Worm (Caenorhabditis elegans): Measurements from ENCODE around the gene gcy-19.

gcy-19 gene

ce11 chrII:3277686-3278085, 18.5 kb upstream of the gcy-19 start, which contains the start of gene F02E11.4:
TSS of gene F02E11.4 (minus strand) at chrII:3277786.
- no peak for TF ChIP-seq crh-2 (tag; optimal IDR thresholded peaks at IDR 0.05)
- no peak for TF ChIP-seq nhr-12 (tag; optimal IDR thresholded peaks at IDR 0.05)
- no peak for TF ChIP-seq ceh-82 (tag; optimal IDR thresholded peaks at IDR 0.05)
- no peak for TF ChIP-seq ceh-16 (tag; optimal IDR thresholded peaks at IDR 0.05)
- TF ChIP-seq nhr-6 (tag; optimal IDR thresholded peaks at IDR 0.05): no peak
- no peak for TF ChIP-seq elt-3 (tag; optimal IDR thresholded peaks at IDR 0.05)
- no peak for TF ChIP-seq lsy-2 (tag; optimal IDR thresholded peaks at IDR 0.05)
- TF ChIP-seq lin-13 (GFP tag; optimal IDR thresholded peaks at IDR 0.05): no peak
- no peak for TF ChIP-seq unc-55 (GFP tag; optimal IDR thresholded peaks at IDR 0.05)
- TF ChIP-seq ztf-11 (tag; optimal IDR thresholded peaks at IDR 0.05): no peak
- no peak for TF ChIP-seq ztf-1 (GFP tag; conservative IDR thresholded peaks at IDR 0.05)
- TF ChIP-seq aly-2 (tag; optimal IDR thresholded peaks at IDR 0.05): no peak
- no peak for TF ChIP-seq nhr-11 (tag; optimal IDR thresholded peaks at IDR 0.05)
- no peak for TF ChIP-seq sma-9 (GFP tag; optimal IDR thresholded peaks at IDR 0.05)
- no peak for TF ChIP-seq sma-9 (tag; optimal IDR thresholded peaks at IDR 0.05)
- TF ChIP-seq dmd-4 (tag; optimal IDR thresholded peaks at IDR 0.05): no peak
- no peak for TF ChIP-seq nhr-25 (tag; optimal IDR thresholded peaks at IDR 0.05)
- TF ChIP-seq sem-4 (tag; optimal IDR thresholded peaks at IDR 0.05): no peak
- no peak for TF ChIP-seq unc-39 (tag; optimal IDR thresholded peaks at IDR 0.05)

- TF ChIP-seq mdl-1 (tag; optimal IDR thresholded peaks at IDR 0.05) (no peak), aly-2 (tag; optimal IDR thresholded peaks at IDR 0.05) (no peak), F13H6.1 (tag; optimal IDR thresholded peaks at IDR 0.05) (no peak), sma-9 (GFP tag; optimal IDR thresholded peaks at IDR 0.05) (no peak), sma-9 (tag; optimal IDR thresholded peaks at IDR 0.05) (no peak), nhr-10 (tag; optimal IDR thresholded peaks at IDR 0.05) (no peak), sma-3 (GFP tag; optimal IDR thresholded peaks at IDR 0.05) (no peak), mab-5 (tag; optimal IDR thresholded peaks at IDR 0.05) (no peak), ceh-82 (tag; optimal IDR thresholded peaks at IDR 0.05) (no peak), Y55F3AM.14 (GFP tag; optimal IDR thresholded peaks at IDR 0.05) (no peak), ztf-11 (tag; optimal IDR thresholded peaks at IDR 0.05) (no peak)
Observed at ce11 chrII:3274923-3275322, 15.8 kb upstream of the gcy-19 start, which contains the start of gene F02E11.3. TSS of gene F02E11.3 (minus strand) at chrII:3275023.

- TF ChIP-seq unc-55 (GFP tag; optimal IDR thresholded peaks at IDR 0.05) (peak; percentile 66), nhr-25 (tag; optimal IDR thresholded peaks at IDR 0.05) (no peak), ztf-4 (tag; optimal IDR thresholded peaks at IDR 0.05) (no peak), lsy-2 (tag; optimal IDR thresholded peaks at IDR 0.05) (peak in 1 of 2 experiments; percentile 38), nhr-21 (tag; optimal IDR thresholded peaks at IDR 0.05) (no peak), nhr-10 (tag; optimal IDR thresholded peaks at IDR 0.05) (no peak), sma-3 (GFP tag; optimal IDR thresholded peaks at IDR 0.05) (no peak), nhr-11 (tag; optimal IDR thresholded peaks at IDR 0.05) (no peak), C34F6.9 (tag; optimal IDR thresholded peaks at IDR 0.05) (peak; percentile 66), sma-9 (GFP tag; optimal IDR thresholded peaks at IDR 0.05) (no peak), sma-9 (tag; optimal IDR thresholded peaks at IDR 0.05) (no peak)
Observed at ce11 chrII:3270598-3270997, 11.4 kb upstream of the gcy-19 start.

- TF ChIP-seq crh-2 (tag; optimal IDR thresholded peaks at IDR 0.05) (peak; percentile 12), mab-5 (tag; optimal IDR thresholded peaks at IDR 0.05) (no peak)
Observed at ce11 chrII:3267815-3268214, 8.7 kb upstream of the gcy-19 start.

- TF ChIP-seq ceh-82 (tag; optimal IDR thresholded peaks at IDR 0.05) (no peak), lin-13 (GFP tag; optimal IDR thresholded peaks at IDR 0.05) (no peak), nhr-10 (tag; optimal IDR thresholded peaks at IDR 0.05) (no peak), C34F6.9 (tag; optimal IDR thresholded peaks at IDR 0.05) (no peak), nhr-11 (tag; optimal IDR thresholded peaks at IDR 0.05) (no peak), unc-62 (GFP tag; optimal IDR thresholded peaks at IDR 0.05) (no peak), elt-3 (tag; optimal IDR thresholded peaks at IDR 0.05) (no peak), nhr-77 (tag; optimal IDR thresholded peaks at IDR 0.05) (no peak), R02D3.7 (tag; optimal IDR thresholded peaks at IDR 0.05) (no peak), fos-1 (tag; optimal IDR thresholded peaks at IDR 0.05) (no peak), nhr-237 (tag; optimal IDR thresholded peaks at IDR 0.05) (no peak), elt-1 (tag; optimal IDR thresholded peaks at IDR 0.05) (no peak), nhr-129 (tag; optimal IDR thresholded peaks at IDR 0.05) (no peak), snpc-4 (tag; optimal IDR thresholded peaks at IDR 0.05) (no peak), dmd-4 (tag; optimal IDR thresholded peaks at IDR 0.05) (no peak), blmp-1 (tag; optimal IDR thresholded peaks at IDR 0.05; ENCODE audit: insufficient read depth) (no peak), nhr-25 (tag; optimal IDR thresholded peaks at IDR 0.05) (no peak), skn-1 (tag; optimal IDR thresholded peaks at IDR 0.05) (no peak)
Observed at ce11 chrII:3267365-3267764, 8.2 kb upstream of the gcy-19 start, which contains the start of gene F02E11.7. TSS of gene F02E11.7 (plus strand) at chrII:3267665.

All from whole organism, L2 larva.